Worm (Caenorhabditis elegans) whole organism, early embryonic: Measurements from ENCODE around the gene Y54G2A.72.

Experiments used
- F13C5.2 ChIP-seq: sonication (generic microtip); optimal IDR thresholded peaks from 2 replicates; lab custom pipeline; 2017; ENCODE audit warnings: mild to moderate bottlenecking, missing genetic modification characterization, inconsistent platforms, missing compliant biosample characterization
- aly-1 ChIP-seq: sonication (generic microtip); optimal IDR thresholded peaks from 2 replicates; lab custom pipeline; 2016; ENCODE audit warnings: missing genetic modification characterization, missing compliant biosample characterization
- ama-1 ChIP-seq: fragments of 150-350 bp; optimal IDR thresholded peaks from 2 replicates; lab custom pipeline; 2014
- ceh-13 ChIP-seq: fragments of 200-800 bp; sonication (Bioruptor generic); optimal IDR thresholded peaks from 2 replicates; lab custom pipeline; 2018; ENCODE audit warnings: mild to moderate bottlenecking, missing genetic modification characterization, missing compliant biosample characterization
- ets-7 ChIP-seq: sonication (generic microtip); optimal IDR thresholded peaks from 2 replicates; lab custom pipeline; 2016; ENCODE audit warnings: missing genotype, missing genetic modification characterization, missing compliant biosample characterization
- flt-1 ChIP-seq: fragments of 200-800 bp; sonication (Bioruptor generic); IDR thresholded peaks from 2 replicates; pipeline ENCODE4 v1.3.6; 2022; ENCODE audit warnings: missing genetic modification characterization, missing compliant biosample characterization
- hmbx-1 ChIP-seq: sonication (generic microtip); optimal IDR thresholded peaks from 2 replicates; lab custom pipeline; 2016; ENCODE audit warnings: mild to moderate bottlenecking, missing genetic modification characterization, missing compliant biosample characterization
- hmg-4 ChIP-seq: fragments of 200-800 bp; sonication (Bioruptor generic); optimal IDR thresholded peaks from 2 replicates; lab custom pipeline; 2018; ENCODE audit warnings: mild to moderate bottlenecking, missing genetic modification characterization, missing compliant biosample characterization
- hnd-1 ChIP-seq: sonication (generic microtip); optimal IDR thresholded peaks from 2 replicates; lab custom pipeline; 2016; ENCODE audit warnings: missing genetic modification characterization, missing compliant biosample characterization
- pes-1 ChIP-seq: fragments of 200-800 bp; sonication (Bioruptor generic); IDR thresholded peaks from 2 replicates; pipeline ENCODE4 v1.3.6; 2022; ENCODE audit warnings: missing genetic modification reagents, missing genetic modification characterization, missing compliant biosample characterization
- scrt-1 ChIP-seq: fragments of 200-800 bp; sonication (Bioruptor generic); IDR thresholded peaks from 2 replicates; pipeline ENCODE4 v1.3.6; 2022; ENCODE audit warnings: missing genetic modification characterization, missing compliant biosample characterization
- tbx-11 ChIP-seq: fragments of 200-800 bp; sonication (Bioruptor generic); IDR thresholded peaks from 2 replicates; pipeline ENCODE4 v1.3.6; 2022; ENCODE audit warnings: missing genetic modification characterization, missing compliant biosample characterization
- tbx-37 ChIP-seq: fragments of 200-800 bp; sonication (Bioruptor generic); conservative IDR thresholded peaks from 2 replicates; pipeline ENCODE4 v1.3.6; 2022; ENCODE audit warnings: missing genetic modification reagents, missing genetic modification characterization, missing compliant biosample characterization

ce11 chrIV:2809208-2809607 lies 31.3 kb downstream of the Y54G2A.72 start, which contains the start of gene Y54G2A.76:
- TF ChIP-seq hmbx-1 (tag; lab: Kevin White, UChicago) (no peak), aly-1 (tag; lab: Kevin White, UChicago) (no peak), flt-1 (GFP tag; lab: Robert Waterston, UW) (no peak), tbx-11 (no peak), ets-7 (no peak), ama-1 (no peak), pes-1 (no peak), F13C5.2 (no peak), scrt-1 (GFP tag; lab: Robert Waterston, UW) (no peak), tbx-37 (no peak), hnd-1 (no peak), hmg-4 (no peak), ceh-13 (GFP tag; lab: Kevin White, UChicago) (no peak)
